Fruit fly (Drosophila melanogaster) whole organism, wandering third instar larva: ENCODE results near the gene CG2162.

Source experiments
- Abd-B ChIP-seq: fragments of >200 bp; optimal IDR thresholded peaks from 2 replicates; lab custom pipeline; 2017; ENCODE audit warnings: missing biosample characterization, missing genetic modification characterization
- CG32264 ChIP-seq: fragments of 200-800 bp; sonication (Bioruptor generic); optimal IDR thresholded peaks from 2 replicates; lab custom pipeline; 2016; ENCODE audit warnings: missing biosample characterization, missing genetic modification characterization
- CG9705 ChIP-seq: fragments of 200-800 bp; sonication (Bioruptor generic); optimal IDR thresholded peaks from 2 replicates; lab custom pipeline; 2018; ENCODE audit warnings: missing biosample characterization, mild to moderate bottlenecking, missing genetic modification characterization
- CrebA ChIP-seq: fragments of 200-800 bp; sonication (Bioruptor generic); optimal IDR thresholded peaks from 2 replicates; lab custom pipeline; 2016; ENCODE audit warnings: missing biosample characterization, mild to moderate bottlenecking, missing genetic modification characterization, borderline replicate concordance
- Dfd ChIP-seq: fragments of >200 bp; optimal IDR thresholded peaks from 2 replicates; lab custom pipeline; 2017; ENCODE audit warnings: missing biosample characterization, missing genetic modification characterization
- Dif ChIP-seq: fragments of 200-275, 200-300 bp; sonication (Bioruptor generic); optimal IDR thresholded peaks from 2 replicates; lab custom pipeline; 2018; ENCODE audit warnings: missing biosample characterization, missing genetic modification characterization; ENCODE audit not compliant: partially characterized antibody
- GATAd ChIP-seq: sonication (Bioruptor generic); optimal IDR thresholded peaks from 2 replicates; lab custom pipeline; 2016; ENCODE audit warnings: missing biosample characterization, missing genetic modification characterization
- HLH106 ChIP-seq: fragments of 200-800 bp; optimal IDR thresholded peaks from 3 replicates; lab custom pipeline; 2019; ENCODE audit warnings: missing biosample characterization, mild to moderate bottlenecking, missing genetic modification characterization, moderate library complexity
- Hnf4 ChIP-seq: fragments of 200-800 bp; sonication (Bioruptor generic); optimal IDR thresholded peaks from 2 replicates; lab custom pipeline; 2016; ENCODE audit warnings: missing biosample characterization, mild to moderate bottlenecking, missing genetic modification characterization
- Hr78 ChIP-seq: fragments of >200 bp; optimal IDR thresholded peaks from 2 replicates; lab custom pipeline; 2017; ENCODE audit warnings: missing biosample characterization, missing genetic modification characterization
- Hr83 ChIP-seq: fragments of 200-300 bp; sonication (Bioruptor generic); optimal IDR thresholded peaks from 2 replicates; lab custom pipeline; 2016; ENCODE audit warnings: missing biosample characterization, mild to moderate bottlenecking, missing genetic modification characterization, moderate library complexity; ENCODE audit not compliant: poor library complexity, severe bottlenecking
- Jra ChIP-seq: sonication (Bioruptor generic); optimal IDR thresholded peaks from 2 replicates; lab custom pipeline; 2016; ENCODE audit warnings: missing biosample characterization, missing genetic modification characterization
- Mio ChIP-seq: sonication (Bioruptor generic); optimal IDR thresholded peaks from 2 replicates; lab custom pipeline; 2016; ENCODE audit warnings: missing biosample characterization, missing genetic modification characterization
- Myc ChIP-seq: fragments of >200 bp; optimal IDR thresholded peaks from 2 replicates; lab custom pipeline; 2017
- N ChIP-seq: fragments of >200 bp; optimal IDR thresholded peaks from 2 replicates; lab custom pipeline; 2018; ENCODE audit warnings: missing biosample characterization, missing external identifiers, missing genetic modification characterization
- OdsH ChIP-seq: fragments of 200-800 bp; sonication (Bioruptor generic); optimal IDR thresholded peaks from 2 replicates; lab custom pipeline; 2016; ENCODE audit warnings: missing biosample characterization, mild to moderate bottlenecking, missing genetic modification characterization
- Rel ChIP-seq, 2 experiments: fragments of 200-800 bp; sonication (Bioruptor generic) in 1 of 2; optimal IDR thresholded peaks; 2 replicates in 1 of 2; 3 replicates in 1 of 2; lab custom pipeline; 2016 to 2019; ENCODE audit warnings: mild to moderate bottlenecking in 2 of 2, missing biosample characterization in 2 of 2, missing genetic modification characterization in 2 of 2, moderate library complexity in 1 of 2
- Sp1 ChIP-seq: fragments of 200-800 bp; sonication (Bioruptor generic); optimal IDR thresholded peaks from 3 replicates; lab custom pipeline; 2019; ENCODE audit warnings: missing biosample characterization, mild to moderate bottlenecking, missing genetic modification characterization, moderate library complexity
- Vsx2 ChIP-seq: fragments of 200-300, 225-300 bp; sonication (Bioruptor generic); optimal IDR thresholded peaks from 2 replicates; lab custom pipeline; 2018; ENCODE audit warnings: missing biosample characterization, missing genetic modification characterization; ENCODE audit not compliant: partially characterized antibody
- br ChIP-seq: fragments of 200-800 bp; sonication (Bioruptor generic); optimal IDR thresholded peaks from 2 replicates; lab custom pipeline; 2016; ENCODE audit warnings: missing biosample characterization, missing genetic modification characterization
- brk ChIP-seq: fragments of 200-800 bp; sonication (Bioruptor generic); optimal IDR thresholded peaks from 2 replicates; lab custom pipeline; 2016; ENCODE audit warnings: missing biosample characterization, mild to moderate bottlenecking, missing genetic modification characterization
- dl ChIP-seq, 2 experiments: fragments of 175-275, 200-275 bp in 1 of 2; fragments of 200-275 bp in 1 of 2; sonication (Bioruptor generic); optimal IDR thresholded peaks; lab custom pipeline; 2018; ENCODE audit warnings: mild to moderate bottlenecking in 2 of 2, missing biosample characterization in 2 of 2, missing genetic modification characterization in 2 of 2, moderate library complexity in 2 of 2; ENCODE audit not compliant: partially characterized antibody in 2 of 2, insufficient read depth in 1 of 2
- dmrt93B ChIP-seq: fragments of 200-800 bp; sonication (Bioruptor generic); optimal IDR thresholded peaks from 2 replicates; lab custom pipeline; 2018; ENCODE audit warnings: missing biosample characterization, mild to moderate bottlenecking, missing genetic modification characterization
- dsf ChIP-seq: sonication (Bioruptor generic); optimal IDR thresholded peaks from 2 replicates; lab custom pipeline; 2016; ENCODE audit warnings: missing biosample characterization, missing genetic modification characterization, borderline replicate concordance
- ey ChIP-seq: fragments of 200-800 bp; sonication (Bioruptor generic); optimal IDR thresholded peaks from 2 replicates; lab custom pipeline; 2016; ENCODE audit warnings: missing biosample characterization, missing genetic modification characterization
- foxo ChIP-seq, 2 experiments: fragments of 200-800 bp; sonication (Bioruptor generic); optimal IDR thresholded peaks; 2 replicates in 1 of 2; 3 replicates in 1 of 2; lab custom pipeline; 2016 to 2017; ENCODE audit warnings: missing biosample characterization in 2 of 2, missing genetic modification characterization in 2 of 2
- fru ChIP-seq: fragments of 200-800 bp; sonication (Bioruptor generic); optimal IDR thresholded peaks from 3 replicates; lab custom pipeline; 2016; ENCODE audit warnings: missing biosample characterization, mild to moderate bottlenecking, missing genetic modification characterization
- h ChIP-seq: fragments of 200-800 bp; sonication (Bioruptor generic); optimal IDR thresholded peaks from 3 replicates; lab custom pipeline; 2016; ENCODE audit warnings: missing biosample characterization, mild to moderate bottlenecking, missing genetic modification characterization
- jim ChIP-seq: fragments of 175-275, 200-325 bp; sonication (Bioruptor generic); optimal IDR thresholded peaks from 2 replicates; lab custom pipeline; 2016; ENCODE audit warnings: missing biosample characterization, mild to moderate bottlenecking, missing genetic modification characterization
- lola ChIP-seq: fragments of >200 bp; optimal IDR thresholded peaks from 2 replicates; lab custom pipeline; 2017; ENCODE audit warnings: missing biosample characterization, missing genetic modification characterization
- pan ChIP-seq: fragments of >200 bp; optimal IDR thresholded peaks from 2 replicates; lab custom pipeline; 2017
- psq ChIP-seq: fragments of 200-800 bp; sonication (Bioruptor generic); optimal IDR thresholded peaks from 3 replicates; lab custom pipeline; 2017; ENCODE audit warnings: missing biosample characterization, mild to moderate bottlenecking, missing genetic modification characterization, moderate library complexity
- rgr ChIP-seq: fragments of 200-800 bp; sonication (Bioruptor generic); optimal IDR thresholded peaks from 3 replicates; lab custom pipeline; 2016; ENCODE audit warnings: missing biosample characterization, mild to moderate bottlenecking, missing genetic modification characterization
- sage ChIP-seq: fragments of 200-800 bp; sonication (Bioruptor generic); optimal IDR thresholded peaks from 2 replicates; lab custom pipeline; 2016; ENCODE audit warnings: missing biosample characterization, mild to moderate bottlenecking, missing genetic modification characterization
- sv ChIP-seq: fragments of 200-800 bp; sonication (Bioruptor generic); optimal IDR thresholded peaks from 3 replicates; lab custom pipeline; 2016; ENCODE audit warnings: missing biosample characterization, missing genetic modification characterization
- tai ChIP-seq: sonication (Bioruptor generic); optimal IDR thresholded peaks from 2 replicates; lab custom pipeline; 2016; ENCODE audit warnings: missing biosample characterization, missing genetic modification characterization
- usp ChIP-seq: fragments of >200 bp; optimal IDR thresholded peaks from 2 replicates; lab custom pipeline; 2017; ENCODE audit warnings: missing biosample characterization, missing genetic modification characterization
- woc ChIP-seq: sonication (Bioruptor generic); optimal IDR thresholded peaks from 2 replicates; lab custom pipeline; 2016; ENCODE audit warnings: missing biosample characterization, mild to moderate bottlenecking, missing genetic modification characterization

CG2162 gene

dm6 chr3L:3079156-3079495 is 44.1 kb downstream of the CG2162 start:
- TF ChIP-seq usp (GFP tag; lab: Kevin White, UChicago) (no peak), CrebA (GFP tag; lab: Kevin White, UChicago) (no peak), fru (GFP tag; lab: Kevin White, UChicago) (no peak), sv (no peak)

- peak; percentile 27 for TF ChIP-seq dmrt93B
- TF ChIP-seq HLH106 (tag; lab: Kevin White, UChicago), result peak; percentile 16
- no peak for TF ChIP-seq sv
- peak; percentile 2 for TF ChIP-seq h (GFP tag; lab: Kevin White, UChicago)
- no peak for TF ChIP-seq brk (GFP tag; lab: Kevin White, UChicago)
- peak; percentile 32 for TF ChIP-seq Hr83 (GFP tag; lab: Kevin White, UChicago)
- TF ChIP-seq OdsH, result no peak
- no peak for TF ChIP-seq rgr (GFP tag; lab: Kevin White, UChicago)
These were observed 45.3 kb downstream of the CG2162 start for dm6 chr3L:3080084-3080994.

dm6 chr3L:3081146-3081872 is 46.3 kb downstream of the CG2162 start:
- peak; percentile 97 for TF ChIP-seq CG32264
- peak; percentile 96 to 99 for TF ChIP-seq foxo (GFP tag; optimal IDR thresholded peaks at IDR 0.05; lab: Kevin White, UChicago)
- TF ChIP-seq rgr (GFP tag; lab: Kevin White, UChicago), result peak; percentile 99
- peak; percentile 99 for TF ChIP-seq OdsH
- TF ChIP-seq GATAd (GFP tag; lab: Kevin White, UChicago), result peak; percentile 91
- TF ChIP-seq Rel (GFP tag; optimal IDR thresholded peaks at IDR 0.05; lab: Kevin White, UChicago), result peak; percentile 98
- TF ChIP-seq Rel (tag; optimal IDR thresholded peaks at IDR 0.05; lab: Kevin White, UChicago), result peak; percentile 95
- TF ChIP-seq h (GFP tag; lab: Kevin White, UChicago), result peak; percentile 99
- TF ChIP-seq sage (GFP tag; lab: Kevin White, UChicago), result peak; percentile 99
- TF ChIP-seq Dfd (GFP tag; lab: Kevin White, UChicago), result no peak
- TF ChIP-seq jim (GFP tag; lab: Kevin White, UChicago), result no peak
- peak; percentile 95 for TF ChIP-seq tai (GFP tag; lab: Kevin White, UChicago)
- TF ChIP-seq Myc (lab: Kevin White, UChicago), result peak; percentile 55
- TF ChIP-seq Sp1 (GFP tag; lab: Kevin White, UChicago), result peak; percentile 98
- TF ChIP-seq HLH106 (tag; lab: Kevin White, UChicago), result peak; percentile 97
- TF ChIP-seq Jra (GFP tag; lab: Kevin White, UChicago), result peak; percentile 97
- no peak for TF ChIP-seq Hr78 (GFP tag; lab: Kevin White, UChicago)
- TF ChIP-seq sv, result peak; percentile 99
- TF ChIP-seq N (GFP tag; lab: Kevin White, UChicago), result no peak
- peak; percentile 98 for TF ChIP-seq Hnf4 (GFP tag; lab: Kevin White, UChicago)
- TF ChIP-seq br, result peak; percentile 99
- TF ChIP-seq woc, result peak; percentile 98
- TF ChIP-seq CG9705, result peak; percentile 94
- TF ChIP-seq Dif (GFP tag; lab: Kevin White, UChicago), result peak; percentile 84
- TF ChIP-seq psq, result peak; percentile 98
- TF ChIP-seq Mio (GFP tag; lab: Kevin White, UChicago), result peak; percentile 87
- TF ChIP-seq CrebA (GFP tag; lab: Kevin White, UChicago), result peak; percentile 97
- peak; percentile 81 for TF ChIP-seq Hr83 (GFP tag; lab: Kevin White, UChicago)
- TF ChIP-seq usp (GFP tag; lab: Kevin White, UChicago), result no peak
- TF ChIP-seq Abd-B (GFP tag; lab: Kevin White, UChicago), result no peak
- no peak for TF ChIP-seq Vsx2 (GFP tag; lab: Kevin White, UChicago)
- TF ChIP-seq lola (GFP tag; lab: Kevin White, UChicago), result no peak
- TF ChIP-seq dsf (GFP tag; lab: Kevin White, UChicago), result peak; percentile 96
- peak; percentile 59 to 76 for TF ChIP-seq dl (GFP tag; optimal IDR thresholded peaks at IDR 0.05; lab: Kevin White, UChicago; ENCODE audit: insufficient read depth in 1 of 2, partially characterized antibody in 2 of 2)
- peak; percentile 91 for TF ChIP-seq dmrt93B
- TF ChIP-seq ey (GFP tag; lab: Kevin White, UChicago), result peak; percentile 99
- peak; percentile 98 for TF ChIP-seq brk (GFP tag; lab: Kevin White, UChicago)
- no peak for TF ChIP-seq pan (lab: Kevin White, UChicago)
- TF ChIP-seq fru (GFP tag; lab: Kevin White, UChicago), result peak; percentile 99
